Fruit fly (Drosophila melanogaster) whole organism, wandering third instar larva: Measurements from ENCODE around the gene Sap130.

Experiments
- Abd-B ChIP-seq: fragments of >200 bp; optimal IDR thresholded peaks from 2 replicates; lab custom pipeline; 2017; ENCODE audit warnings: missing biosample characterization, missing genetic modification characterization
- CG32264 ChIP-seq: fragments of 200-800 bp; sonication (Bioruptor generic); optimal IDR thresholded peaks from 2 replicates; lab custom pipeline; 2016; ENCODE audit warnings: missing biosample characterization, missing genetic modification characterization
- CG9705 ChIP-seq: fragments of 200-800 bp; sonication (Bioruptor generic); optimal IDR thresholded peaks from 2 replicates; lab custom pipeline; 2018; ENCODE audit warnings: missing biosample characterization, mild to moderate bottlenecking, missing genetic modification characterization
- CrebA ChIP-seq: fragments of 200-800 bp; sonication (Bioruptor generic); optimal IDR thresholded peaks from 2 replicates; lab custom pipeline; 2016; ENCODE audit warnings: missing biosample characterization, mild to moderate bottlenecking, missing genetic modification characterization, borderline replicate concordance
- Dfd ChIP-seq: fragments of >200 bp; optimal IDR thresholded peaks from 2 replicates; lab custom pipeline; 2017; ENCODE audit warnings: missing biosample characterization, missing genetic modification characterization
- Dif ChIP-seq: fragments of 200-275, 200-300 bp; sonication (Bioruptor generic); optimal IDR thresholded peaks from 2 replicates; lab custom pipeline; 2018; ENCODE audit warnings: missing biosample characterization, missing genetic modification characterization; ENCODE audit not compliant: partially characterized antibody
- GATAd ChIP-seq: sonication (Bioruptor generic); optimal IDR thresholded peaks from 2 replicates; lab custom pipeline; 2016; ENCODE audit warnings: missing biosample characterization, missing genetic modification characterization
- HLH106 ChIP-seq: fragments of 200-800 bp; optimal IDR thresholded peaks from 3 replicates; lab custom pipeline; 2019; ENCODE audit warnings: missing biosample characterization, mild to moderate bottlenecking, missing genetic modification characterization, moderate library complexity
- Hnf4 ChIP-seq: fragments of 200-800 bp; sonication (Bioruptor generic); optimal IDR thresholded peaks from 2 replicates; lab custom pipeline; 2016; ENCODE audit warnings: missing biosample characterization, mild to moderate bottlenecking, missing genetic modification characterization
- Hr78 ChIP-seq: fragments of >200 bp; optimal IDR thresholded peaks from 2 replicates; lab custom pipeline; 2017; ENCODE audit warnings: missing biosample characterization, missing genetic modification characterization
- Hr83 ChIP-seq: fragments of 200-300 bp; sonication (Bioruptor generic); optimal IDR thresholded peaks from 2 replicates; lab custom pipeline; 2016; ENCODE audit warnings: missing biosample characterization, mild to moderate bottlenecking, missing genetic modification characterization, moderate library complexity; ENCODE audit not compliant: poor library complexity, severe bottlenecking
- Jra ChIP-seq: sonication (Bioruptor generic); optimal IDR thresholded peaks from 2 replicates; lab custom pipeline; 2016; ENCODE audit warnings: missing biosample characterization, missing genetic modification characterization
- Mio ChIP-seq: sonication (Bioruptor generic); optimal IDR thresholded peaks from 2 replicates; lab custom pipeline; 2016; ENCODE audit warnings: missing biosample characterization, missing genetic modification characterization
- Myc ChIP-seq: fragments of >200 bp; optimal IDR thresholded peaks from 2 replicates; lab custom pipeline; 2017
- N ChIP-seq: fragments of >200 bp; optimal IDR thresholded peaks from 2 replicates; lab custom pipeline; 2018; ENCODE audit warnings: missing biosample characterization, missing external identifiers, missing genetic modification characterization
- OdsH ChIP-seq: fragments of 200-800 bp; sonication (Bioruptor generic); optimal IDR thresholded peaks from 2 replicates; lab custom pipeline; 2016; ENCODE audit warnings: missing biosample characterization, mild to moderate bottlenecking, missing genetic modification characterization
- Rel ChIP-seq, 2 experiments: fragments of 200-800 bp; sonication (Bioruptor generic) in 1 of 2; optimal IDR thresholded peaks; 2 replicates in 1 of 2; 3 replicates in 1 of 2; lab custom pipeline; 2016 to 2019; ENCODE audit warnings: mild to moderate bottlenecking in 2 of 2, missing biosample characterization in 2 of 2, missing genetic modification characterization in 2 of 2, moderate library complexity in 1 of 2
- Sp1 ChIP-seq: fragments of 200-800 bp; sonication (Bioruptor generic); optimal IDR thresholded peaks from 3 replicates; lab custom pipeline; 2019; ENCODE audit warnings: missing biosample characterization, mild to moderate bottlenecking, missing genetic modification characterization, moderate library complexity
- Vsx2 ChIP-seq: fragments of 200-300, 225-300 bp; sonication (Bioruptor generic); optimal IDR thresholded peaks from 2 replicates; lab custom pipeline; 2018; ENCODE audit warnings: missing biosample characterization, missing genetic modification characterization; ENCODE audit not compliant: partially characterized antibody
- br ChIP-seq: fragments of 200-800 bp; sonication (Bioruptor generic); optimal IDR thresholded peaks from 2 replicates; lab custom pipeline; 2016; ENCODE audit warnings: missing biosample characterization, missing genetic modification characterization
- brk ChIP-seq: fragments of 200-800 bp; sonication (Bioruptor generic); optimal IDR thresholded peaks from 2 replicates; lab custom pipeline; 2016; ENCODE audit warnings: missing biosample characterization, mild to moderate bottlenecking, missing genetic modification characterization
- dl ChIP-seq, 2 experiments: fragments of 175-275, 200-275 bp in 1 of 2; fragments of 200-275 bp in 1 of 2; sonication (Bioruptor generic); optimal IDR thresholded peaks; lab custom pipeline; 2018; ENCODE audit warnings: mild to moderate bottlenecking in 2 of 2, missing biosample characterization in 2 of 2, missing genetic modification characterization in 2 of 2, moderate library complexity in 2 of 2; ENCODE audit not compliant: partially characterized antibody in 2 of 2, insufficient read depth in 1 of 2
- dmrt93B ChIP-seq: fragments of 200-800 bp; sonication (Bioruptor generic); optimal IDR thresholded peaks from 2 replicates; lab custom pipeline; 2018; ENCODE audit warnings: missing biosample characterization, mild to moderate bottlenecking, missing genetic modification characterization
- dsf ChIP-seq: sonication (Bioruptor generic); optimal IDR thresholded peaks from 2 replicates; lab custom pipeline; 2016; ENCODE audit warnings: missing biosample characterization, missing genetic modification characterization, borderline replicate concordance
- ey ChIP-seq: fragments of 200-800 bp; sonication (Bioruptor generic); optimal IDR thresholded peaks from 2 replicates; lab custom pipeline; 2016; ENCODE audit warnings: missing biosample characterization, missing genetic modification characterization
- foxo ChIP-seq, 2 experiments: fragments of 200-800 bp; sonication (Bioruptor generic); optimal IDR thresholded peaks; 2 replicates in 1 of 2; 3 replicates in 1 of 2; lab custom pipeline; 2016 to 2017; ENCODE audit warnings: missing biosample characterization in 2 of 2, missing genetic modification characterization in 2 of 2
- fru ChIP-seq: fragments of 200-800 bp; sonication (Bioruptor generic); optimal IDR thresholded peaks from 3 replicates; lab custom pipeline; 2016; ENCODE audit warnings: missing biosample characterization, mild to moderate bottlenecking, missing genetic modification characterization
- h ChIP-seq: fragments of 200-800 bp; sonication (Bioruptor generic); optimal IDR thresholded peaks from 3 replicates; lab custom pipeline; 2016; ENCODE audit warnings: missing biosample characterization, mild to moderate bottlenecking, missing genetic modification characterization
- jim ChIP-seq: fragments of 175-275, 200-325 bp; sonication (Bioruptor generic); optimal IDR thresholded peaks from 2 replicates; lab custom pipeline; 2016; ENCODE audit warnings: missing biosample characterization, mild to moderate bottlenecking, missing genetic modification characterization
- lola ChIP-seq: fragments of >200 bp; optimal IDR thresholded peaks from 2 replicates; lab custom pipeline; 2017; ENCODE audit warnings: missing biosample characterization, missing genetic modification characterization
- pan ChIP-seq: fragments of >200 bp; optimal IDR thresholded peaks from 2 replicates; lab custom pipeline; 2017
- psq ChIP-seq: fragments of 200-800 bp; sonication (Bioruptor generic); optimal IDR thresholded peaks from 3 replicates; lab custom pipeline; 2017; ENCODE audit warnings: missing biosample characterization, mild to moderate bottlenecking, missing genetic modification characterization, moderate library complexity
- rgr ChIP-seq: fragments of 200-800 bp; sonication (Bioruptor generic); optimal IDR thresholded peaks from 3 replicates; lab custom pipeline; 2016; ENCODE audit warnings: missing biosample characterization, mild to moderate bottlenecking, missing genetic modification characterization
- sage ChIP-seq: fragments of 200-800 bp; sonication (Bioruptor generic); optimal IDR thresholded peaks from 2 replicates; lab custom pipeline; 2016; ENCODE audit warnings: missing biosample characterization, mild to moderate bottlenecking, missing genetic modification characterization
- sv ChIP-seq: fragments of 200-800 bp; sonication (Bioruptor generic); optimal IDR thresholded peaks from 3 replicates; lab custom pipeline; 2016; ENCODE audit warnings: missing biosample characterization, missing genetic modification characterization
- tai ChIP-seq: sonication (Bioruptor generic); optimal IDR thresholded peaks from 2 replicates; lab custom pipeline; 2016; ENCODE audit warnings: missing biosample characterization, missing genetic modification characterization
- usp ChIP-seq: fragments of >200 bp; optimal IDR thresholded peaks from 2 replicates; lab custom pipeline; 2017; ENCODE audit warnings: missing biosample characterization, missing genetic modification characterization
- woc ChIP-seq: sonication (Bioruptor generic); optimal IDR thresholded peaks from 2 replicates; lab custom pipeline; 2016; ENCODE audit warnings: missing biosample characterization, mild to moderate bottlenecking, missing genetic modification characterization

Sap130 gene

dm6 chr3L:12791679-12792229 is 13.9 kb upstream of the Sap130 start:
- peak; percentile 22 for TF ChIP-seq Hnf4
- TF ChIP-seq dsf, result no peak
- TF ChIP-seq, all 38 proteins: peak for 1

- TF ChIP-seq h (GFP tag; lab: Kevin White, UChicago), result peak; percentile 90
- TF ChIP-seq dmrt93B, result no peak
- no peak for TF ChIP-seq dl (GFP tag; optimal IDR thresholded peaks at IDR 0.05; lab: Kevin White, UChicago; ENCODE audit: insufficient read depth in 1 of 2, partially characterized antibody in 2 of 2)
- TF ChIP-seq usp (GFP tag; lab: Kevin White, UChicago), result no peak
- no peak for TF ChIP-seq Dfd
- peak; percentile 14 for TF ChIP-seq sage (GFP tag; lab: Kevin White, UChicago)
- peak; percentile 56 for TF ChIP-seq brk (GFP tag; lab: Kevin White, UChicago)
- peak; percentile 93 for TF ChIP-seq woc
- TF ChIP-seq Abd-B (GFP tag; lab: Kevin White, UChicago), result no peak
- peak; percentile 91 for TF ChIP-seq fru (GFP tag; lab: Kevin White, UChicago)
- peak in 1 of 2 experiments; percentile 90 for TF ChIP-seq foxo (GFP tag; optimal IDR thresholded peaks at IDR 0.05; lab: Kevin White, UChicago)
- TF ChIP-seq pan (lab: Kevin White, UChicago), result no peak
- peak; percentile 92 for TF ChIP-seq HLH106 (tag; lab: Kevin White, UChicago)
- TF ChIP-seq Hr83 (GFP tag; lab: Kevin White, UChicago), result no peak
- peak; percentile 85 for TF ChIP-seq rgr (GFP tag; lab: Kevin White, UChicago)
- TF ChIP-seq dsf, result peak; percentile 37
- peak; percentile 86 for TF ChIP-seq ey
- TF ChIP-seq br (GFP tag; lab: Kevin White, UChicago), result peak; percentile 82
- TF ChIP-seq CG9705, result peak; percentile 75
- peak; percentile 62 for TF ChIP-seq tai (GFP tag; lab: Kevin White, UChicago)
- peak; percentile 44 for TF ChIP-seq sv (GFP tag; lab: Kevin White, UChicago)
- TF ChIP-seq Sp1 (GFP tag; lab: Kevin White, UChicago), result peak; percentile 93
- TF ChIP-seq OdsH, result peak; percentile 85
- TF ChIP-seq Hr78, result no peak
- no peak for TF ChIP-seq lola (GFP tag; lab: Kevin White, UChicago)
- peak; percentile 66 for TF ChIP-seq Jra
- no peak for TF ChIP-seq CrebA
- TF ChIP-seq Hnf4, result peak; percentile 73
- peak; percentile 20 for TF ChIP-seq GATAd (GFP tag; lab: Kevin White, UChicago)
- TF ChIP-seq psq, result peak; percentile 83
- TF ChIP-seq CG32264, result peak; percentile 47
- no peak for TF ChIP-seq Myc (lab: Kevin White, UChicago)
- TF ChIP-seq Vsx2 (GFP tag; lab: Kevin White, UChicago), result no peak
- no peak for TF ChIP-seq N (GFP tag; lab: Kevin White, UChicago)
- TF ChIP-seq Dif (GFP tag; lab: Kevin White, UChicago), result no peak
- peak; percentile 52 for TF ChIP-seq Rel (GFP tag; optimal IDR thresholded peaks at IDR 0.05; lab: Kevin White, UChicago)
- peak; percentile 74 for TF ChIP-seq Rel (tag; optimal IDR thresholded peaks at IDR 0.05; lab: Kevin White, UChicago)
- TF ChIP-seq Mio (GFP tag; lab: Kevin White, UChicago), result no peak
- no peak for TF ChIP-seq jim (GFP tag; lab: Kevin White, UChicago)
Observed at dm6 chr3L:12792933-12793448, 12.7 kb upstream of the Sap130 start.

- TF ChIP-seq lola (GFP tag; lab: Kevin White, UChicago), result no peak
- no peak for TF ChIP-seq GATAd (GFP tag; lab: Kevin White, UChicago)
- no peak for TF ChIP-seq CrebA
- TF ChIP-seq CG9705, result no peak
- no peak for TF ChIP-seq Hr78
- TF ChIP-seq Abd-B (GFP tag; lab: Kevin White, UChicago), result no peak
- TF ChIP-seq dl (GFP tag; optimal IDR thresholded peaks at IDR 0.05; lab: Kevin White, UChicago; ENCODE audit: insufficient read depth in 1 of 2, partially characterized antibody in 2 of 2), result no peak
- no peak for TF ChIP-seq Dif (GFP tag; lab: Kevin White, UChicago)
- TF ChIP-seq psq, result no peak
- TF ChIP-seq Mio (GFP tag; lab: Kevin White, UChicago), result no peak
- TF ChIP-seq fru (GFP tag; lab: Kevin White, UChicago), result no peak
- no peak for TF ChIP-seq pan (lab: Kevin White, UChicago)
- TF ChIP-seq Vsx2 (GFP tag; lab: Kevin White, UChicago), result no peak
- TF ChIP-seq OdsH, result no peak
- no peak for TF ChIP-seq dsf
- no peak for TF ChIP-seq sv (GFP tag; lab: Kevin White, UChicago)
- TF ChIP-seq foxo (GFP tag; optimal IDR thresholded peaks at IDR 0.05; lab: Kevin White, UChicago), result no peak
- TF ChIP-seq sage (GFP tag; lab: Kevin White, UChicago), result no peak
Observed at dm6 chr3L:12794532-12794931, 11.2 kb upstream of the Sap130 start.
